Fruit fly (Drosophila melanogaster): ENCODE measurements around the gene CG13362.

Gene CG13362

dm6 chrX:767928-768327 is 16.8 kb upstream of the CG13362 start (continued):
- TF ChIP-seq jumu (GFP tag; optimal IDR thresholded peaks at IDR 0.05) (no peak), lab (GFP tag; optimal IDR thresholded peaks at IDR 0.05) (peak; percentile 51), CG8478 (optimal IDR thresholded peaks at IDR 0.05) (no peak), Mad (GFP tag; optimal IDR thresholded peaks at IDR 0.05) (no peak), sd (tag; optimal IDR thresholded peaks at IDR 0.05) (no peak), Lim3 (GFP tag; IDR thresholded peaks at IDR 0.05) (no peak), CG17186 (GFP tag; optimal IDR thresholded peaks at IDR 0.05) (no peak), CG7963 (GFP tag; IDR thresholded peaks at IDR 0.05; ENCODE audit: partially characterized antibody) (no peak), hth (optimal IDR thresholded peaks at IDR 0.05) (no peak), CG15514 (GFP tag; optimal IDR thresholded peaks at IDR 0.05) (peak; percentile 20), CG6813 (GFP tag; optimal IDR thresholded peaks at IDR 0.05) (peak; percentile 55), CG15696 (tag; optimal IDR thresholded peaks at IDR 0.05) (peak; percentile 21), Med (GFP tag) (peak; percentile 76), CG31224 (GFP tag; IDR thresholded peaks at IDR 0.05) (no peak), Sry-δ (GFP tag; optimal IDR thresholded peaks at IDR 0.05) (no peak), CG34224 (GFP tag; IDR thresholded peaks at IDR 0.05; ENCODE audit: partially characterized antibody) (no peak), Drgx (GFP tag; IDR thresholded peaks at IDR 0.05) (0 out of 2 replicates have a peak, but pooled peaks have one; percentile 15), CG2889 (GFP tag; IDR thresholded peaks at IDR 0.05) (no peak), nom (GFP tag; optimal IDR thresholded peaks at IDR 0.05) (peak; percentile 60), CG18262 (tag; optimal IDR thresholded peaks at IDR 0.05) (no peak), cad (GFP tag; optimal IDR thresholded peaks at IDR 0.05) (no peak), CG2678 (tag; optimal IDR thresholded peaks at IDR 0.05) (peak; percentile 13), grau (tag; optimal IDR thresholded peaks at IDR 0.05) (no peak), sens (GFP tag) (peak; percentile 66), Hmr (GFP tag; optimal IDR thresholded peaks at IDR 0.05) (peak; percentile 37), crol (GFP tag; IDR thresholded peaks at IDR 0.05) (peak; percentile 15; the same call in 1 of the 2 replicates), CG2120 (GFP tag; optimal IDR thresholded peaks at IDR 0.05) (peak; percentile 5), Fer1 (GFP tag; optimal IDR thresholded peaks at IDR 0.05) (peak; percentile 17), mld (GFP tag; IDR thresholded peaks at IDR 0.05; ENCODE audit: partially characterized antibody) (no peak)

dm6 chrX:766094-766493 is 15.0 kb upstream of the CG13362 start:
- TF ChIP-seq NFAT (GFP tag; IDR thresholded peaks at IDR 0.05) (no peak), zf30C (GFP tag; optimal IDR thresholded peaks at IDR 0.05) (peak; percentile 82), CG10565 (GFP tag; optimal IDR thresholded peaks at IDR 0.05) (no peak), CG15479 (GFP tag; optimal IDR thresholded peaks at IDR 0.05) (peak; percentile 84), CG8765 (GFP tag; IDR thresholded peaks at IDR 0.05) (peak; percentile 17; the same call in 1 of the 2 replicates), nau (GFP tag; optimal IDR thresholded peaks at IDR 0.05) (no peak)

- peak; percentile 85 to 91 for TF ChIP-seq chif (GFP tag; optimal IDR thresholded peaks at IDR 0.05)
- peak; percentile 82 for TF ChIP-seq dysf (GFP tag; IDR thresholded peaks at IDR 0.05)
- peak; percentile 87 for TF ChIP-seq CG1233 (GFP tag; optimal IDR thresholded peaks at IDR 0.05)
- TF ChIP-seq CG2120 (GFP tag; optimal IDR thresholded peaks at IDR 0.05): peak; percentile 74
- peak; percentile 71 for TF ChIP-seq CG10431 (GFP tag; optimal IDR thresholded peaks at IDR 0.05)
- peak; percentile 87 for TF ChIP-seq CG9609 (GFP tag; optimal IDR thresholded peaks at IDR 0.05)
- TF ChIP-seq Sox100B (GFP tag; optimal IDR thresholded peaks at IDR 0.05): peak; percentile 75
- TF ChIP-seq CG34224 (GFP tag; IDR thresholded peaks at IDR 0.05; ENCODE audit: partially characterized antibody): no peak
- peak; percentile 69 for TF ChIP-seq pfk (GFP tag; optimal IDR thresholded peaks at IDR 0.05)
- peak; percentile 71 for TF ChIP-seq CG7372 (GFP tag; IDR thresholded peaks at IDR 0.05)
- TF ChIP-seq MTF-1 (GFP tag; optimal IDR thresholded peaks at IDR 0.05; ENCODE audit: borderline replicate concordance): peak; percentile 93
- TF ChIP-seq CG11723 (GFP tag; optimal IDR thresholded peaks at IDR 0.05): peak; percentile 80
- TF ChIP-seq Bdp1 (GFP tag; optimal IDR thresholded peaks at IDR 0.05): peak; percentile 78
- peak; percentile 76 for TF ChIP-seq CG15601 (tag; optimal IDR thresholded peaks at IDR 0.05)
- peak; percentile 51; the same call in 2 of the 4 replicates for TF ChIP-seq Gug (GFP tag; IDR thresholded peaks at IDR 0.05)
- TF ChIP-seq CG1529 (GFP tag; optimal IDR thresholded peaks at IDR 0.05): peak; percentile 78
- TF ChIP-seq ro (GFP tag; IDR thresholded peaks at IDR 0.05): peak; percentile 60
Observed at dm6 chrX:765039-765508, 14.0 kb upstream of the CG13362 start, which contains the start of gene RpL22. TSS of gene RpL22 (minus strand) at chrX:765130.
